Fruit fly (Drosophila melanogaster): ENCODE data around the gene Oatp74D.

- TF ChIP-seq Sin3A (optimal IDR thresholded peaks at IDR 0.05) (no peak), Myc (optimal IDR thresholded peaks at IDR 0.05) (no peak), insv (optimal IDR thresholded peaks at IDR 0.05) (no peak)
These were observed 16.8 kb upstream of the Oatp74D start, which contains the start of gene SecCl for dm6 chr3L:17470110-17470509.

Measured in Kc167 (cell line).